Worm (Caenorhabditis elegans): Measurements from ENCODE around the gene R10E8.5.
"Not testable (repeated sequence)": the region's sequence is repeated elsewhere in the genome, so short reads cannot be mapped to it uniquely, and the experiment has no call there.

The R10E8.5 gene

DNA sequence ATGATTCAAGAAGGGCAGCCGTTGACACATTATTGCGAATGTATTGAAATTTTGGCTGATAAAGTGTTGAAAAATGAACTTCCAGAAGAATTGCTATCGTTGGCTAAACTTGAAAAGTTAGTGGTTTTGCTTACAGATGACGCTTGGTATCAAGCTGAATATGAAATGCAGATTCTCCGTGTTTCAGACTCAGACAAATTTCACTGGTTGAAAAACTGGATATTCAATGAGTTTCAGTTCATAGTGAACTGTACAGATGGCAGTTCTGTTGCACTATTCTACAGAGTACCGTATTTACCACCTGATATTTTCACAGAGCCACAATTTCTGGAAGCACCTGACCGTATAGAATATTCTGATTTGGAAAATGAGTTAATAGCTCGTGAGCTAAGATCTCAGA is 44.7 kb downstream of the R10E8.5 start:
- TF ChIP-seq hlh-1 (tag; optimal IDR thresholded peaks at IDR 0.05) (no peak), flh-1 (GFP tag; optimal IDR thresholded peaks at IDR 0.05) (no peak), sptf-1 (tag; optimal IDR thresholded peaks at IDR 0.05) (no peak), ceh-43 (GFP tag; optimal IDR thresholded peaks at IDR 0.05) (no peak), sem-2 (GFP tag; optimal IDR thresholded peaks at IDR 0.05) (no peak), lin-13 (tag; optimal IDR thresholded peaks at IDR 0.05) (no peak), elt-1 (tag; optimal IDR thresholded peaks at IDR 0.05; ENCODE audit: borderline replicate concordance, insufficient read depth) (no peak), nhr-12 (tag; optimal IDR thresholded peaks at IDR 0.05) (no peak)

ce11 chrV:18302414-18302813 is 47.8 kb downstream of the R10E8.5 start, which contains the start of gene Y51A2A.6:
TSS of gene Y51A2A.6 (plus strand) at chrV:18302714.
- not testable (repeated sequence) for TF ChIP-seq hlh-1, nhr-28, lsy-2 (tag; optimal IDR thresholded peaks at IDR 0.05)
